Worm (Caenorhabditis elegans) whole organism, L3 larva: ENCODE results near the gene ret-1.

Experiments
- egl-27 ChIP-seq: sonication (generic microtip); optimal IDR thresholded peaks from 4 replicates; lab custom pipeline; 2017; ENCODE audit warnings: missing biosample characterization, missing genetic modification reagents, missing genetic modification characterization
- fkh-10 ChIP-seq: sonication (generic microtip); optimal IDR thresholded peaks from 2 replicates; lab custom pipeline; 2017; ENCODE audit warnings: missing biosample characterization, missing genetic modification reagents, missing genetic modification characterization
- jun-1 ChIP-seq: fragments of 150-350 bp; optimal IDR thresholded peaks from 2 replicates; lab custom pipeline; 2014; ENCODE audit warnings: missing biosample characterization, missing genetic modification reagents, missing genetic modification characterization
- nhr-12 ChIP-seq: fragments of 150-350 bp; optimal IDR thresholded peaks from 2 replicates; lab custom pipeline; 2014; ENCODE audit warnings: missing biosample characterization, missing genetic modification characterization
- nhr-25 ChIP-seq: sonication (generic microtip); optimal IDR thresholded peaks from 2 replicates; lab custom pipeline; 2017; ENCODE audit warnings: missing biosample characterization, missing genetic modification characterization
- nhr-28 ChIP-seq: fragments of 150-350 bp; optimal IDR thresholded peaks from 2 replicates; lab custom pipeline; 2014; ENCODE audit warnings: missing biosample characterization, missing genetic modification characterization
- snpc-4 ChIP-seq: fragments of 150-350 bp; optimal IDR thresholded peaks from 2 replicates; lab custom pipeline; 2014; ENCODE audit warnings: missing biosample characterization, missing genetic modification characterization
- ztf-4 ChIP-seq: fragments of 150-350 bp; optimal IDR thresholded peaks from 2 replicates; lab custom pipeline; 2014; ENCODE audit warnings: missing biosample characterization, missing genetic modification characterization

- TF ChIP-seq nhr-12 (tag; lab: Kevin White, UChicago) (no peak), fkh-10 (GFP tag; lab: Kevin White, UChicago) (no peak), ztf-4 (no peak), snpc-4 (tag; lab: Kevin White, UChicago) (no peak), jun-1 (tag; lab: Kevin White, UChicago) (no peak), egl-27 (tag; lab: Kevin White, UChicago) (no peak), nhr-28 (tag; lab: Kevin White, UChicago) (no peak), nhr-25 (no peak)
These were observed 46.8 kb downstream of the ret-1 start for ce11 chrV:14800402-14800801.
